Worm (Caenorhabditis elegans) whole organism, late embryonic: ENCODE results near the gene nlp-41.

ENCODE experiments used
- K02D7.2 ChIP-seq: sonication (generic microtip); optimal IDR thresholded peaks from 2 replicates; lab custom pipeline; 2017; ENCODE audit warnings: mild to moderate bottlenecking, missing genetic modification characterization, missing compliant biosample characterization
- K09A11.1 ChIP-seq: sonication (generic microtip); optimal IDR thresholded peaks from 2 replicates; lab custom pipeline; 2017; ENCODE audit warnings: antibody characterized with exemption, mild to moderate bottlenecking, missing genetic modification characterization, missing compliant biosample characterization; ENCODE audit not compliant: insufficient read depth
- ahr-1 ChIP-seq: sonication (generic microtip); optimal IDR thresholded peaks from 2 replicates; lab custom pipeline; 2016; ENCODE audit warnings: missing genetic modification characterization, missing compliant biosample characterization
- ama-1 ChIP-seq: fragments of 150-350 bp; optimal IDR thresholded peaks from 2 replicates; lab custom pipeline; 2014
- ceh-18 ChIP-seq: sonication (generic microtip); optimal IDR thresholded peaks from 2 replicates; lab custom pipeline; 2016; ENCODE audit warnings: missing genetic modification characterization, missing compliant biosample characterization
- ceh-19 ChIP-seq: fragments of 200-800 bp; sonication (Bioruptor generic); optimal IDR thresholded peaks from 2 replicates; lab custom pipeline; 2018; ENCODE audit warnings: mild to moderate bottlenecking, missing genetic modification characterization, missing compliant biosample characterization
- ceh-22 ChIP-seq: sonication (generic microtip); optimal IDR thresholded peaks from 2 replicates; lab custom pipeline; 2017; ENCODE audit warnings: missing biosample characterization, missing genetic modification characterization
- ceh-24 ChIP-seq: sonication (generic microtip); optimal IDR thresholded peaks from 2 replicates; lab custom pipeline; 2016; ENCODE audit warnings: mild to moderate bottlenecking, missing genetic modification characterization, missing compliant biosample characterization
- ceh-31 ChIP-seq: sonication (generic microtip); optimal IDR thresholded peaks from 2 replicates; lab custom pipeline; 2016; ENCODE audit warnings: missing genetic modification characterization, missing compliant biosample characterization
- ceh-45 ChIP-seq: fragments of 200-800 bp; sonication (Bioruptor generic); IDR thresholded peaks from 2 replicates; pipeline ENCODE4 v1.3.6; 2022; ENCODE audit warnings: missing genetic modification reagents, missing genetic modification characterization, missing compliant biosample characterization
- ceh-48 ChIP-seq: sonication (generic microtip); optimal IDR thresholded peaks from 2 replicates; lab custom pipeline; 2016; ENCODE audit warnings: missing genetic modification characterization, inconsistent platforms, missing compliant biosample characterization
- che-1 ChIP-seq: sonication (generic microtip); optimal IDR thresholded peaks from 2 replicates; lab custom pipeline; 2016; ENCODE audit warnings: mild to moderate bottlenecking, missing genetic modification characterization, missing compliant biosample characterization
- dve-1 ChIP-seq: sonication (generic microtip); optimal IDR thresholded peaks from 2 replicates; lab custom pipeline; 2017; ENCODE audit warnings: antibody characterized with exemption, mild to moderate bottlenecking, missing genetic modification characterization, missing compliant biosample characterization
- elt-2 ChIP-seq: sonication (generic microtip); optimal IDR thresholded peaks from 2 replicates; lab custom pipeline; 2016; ENCODE audit warnings: missing genetic modification reagents, missing genetic modification characterization, missing compliant biosample characterization
- elt-4 ChIP-seq: sonication (generic microtip); optimal IDR thresholded peaks from 2 replicates; lab custom pipeline; 2016; ENCODE audit warnings: missing genetic modification characterization, missing compliant biosample characterization
- eyg-1 ChIP-seq: sonication (generic microtip); optimal IDR thresholded peaks from 2 replicates; lab custom pipeline; 2016; ENCODE audit warnings: missing genotype, missing genetic modification characterization, missing compliant biosample characterization
- fax-1 ChIP-seq: sonication (generic microtip); optimal IDR thresholded peaks from 2 replicates; lab custom pipeline; 2016; ENCODE audit warnings: missing genotype, missing genetic modification characterization, missing compliant biosample characterization
- hlh-13 ChIP-seq: fragments of 200-800 bp; sonication (Bioruptor generic); optimal IDR thresholded peaks from 2 replicates; lab custom pipeline; 2018; ENCODE audit warnings: mild to moderate bottlenecking, missing genetic modification characterization, missing compliant biosample characterization
- hlh-30 ChIP-seq: sonication (generic microtip); optimal IDR thresholded peaks from 2 replicates; lab custom pipeline; 2017; ENCODE audit warnings: antibody characterized with exemption, missing genetic modification characterization, missing compliant biosample characterization; ENCODE audit not compliant: insufficient read depth
- hlh-6 ChIP-seq: sonication (generic microtip); optimal IDR thresholded peaks from 2 replicates; lab custom pipeline; 2016; ENCODE audit warnings: missing genotype, missing genetic modification characterization, missing compliant biosample characterization
- hlh-8 ChIP-seq: sonication (generic microtip); optimal IDR thresholded peaks from 2 replicates; lab custom pipeline; 2016; ENCODE audit warnings: missing genotype, missing genetic modification characterization, missing compliant biosample characterization
- lim-6 ChIP-seq: sonication (generic microtip); optimal IDR thresholded peaks from 2 replicates; lab custom pipeline; 2016; ENCODE audit warnings: missing genetic modification characterization, missing compliant biosample characterization
- mec-3 ChIP-seq: sonication (generic microtip); optimal IDR thresholded peaks from 2 replicates; lab custom pipeline; 2016; ENCODE audit warnings: borderline replicate concordance, missing genetic modification characterization, missing compliant biosample characterization
- nfya-1 ChIP-seq: sonication (generic microtip); optimal IDR thresholded peaks from 2 replicates; lab custom pipeline; 2017; ENCODE audit warnings: missing genetic modification characterization, mild to moderate bottlenecking, missing compliant biosample characterization, antibody characterized with exemption, moderate library complexity
- nhr-11 ChIP-seq: fragments of 150-350 bp; optimal IDR thresholded peaks from 2 replicates; lab custom pipeline; 2014; ENCODE audit warnings: missing biosample characterization, missing genetic modification characterization
- nhr-232 ChIP-seq: sonication (generic microtip); optimal IDR thresholded peaks from 2 replicates; lab custom pipeline; 2016; ENCODE audit warnings: missing genetic modification characterization, missing compliant biosample characterization
- npax-4 ChIP-seq: sonication (generic microtip); optimal IDR thresholded peaks from 2 replicates; lab custom pipeline; 2016; ENCODE audit warnings: missing genetic modification characterization, missing compliant biosample characterization
- pag-3 ChIP-seq: sonication (generic microtip); optimal IDR thresholded peaks from 2 replicates; lab custom pipeline; 2016; ENCODE audit warnings: missing compliant biosample characterization, missing genetic modification characterization, borderline replicate concordance
- pha-2 ChIP-seq: sonication (generic microtip); optimal IDR thresholded peaks from 2 replicates; lab custom pipeline; 2017; ENCODE audit warnings: mild to moderate bottlenecking, missing genetic modification characterization, missing compliant biosample characterization
- pha-4 ChIP-seq: fragments of 150-350 bp; optimal IDR thresholded peaks from 2 replicates; lab custom pipeline; 2018; ENCODE audit warnings: missing biosample characterization, missing genetic modification reagents, missing genetic modification characterization
- rnt-1 ChIP-seq: sonication (generic microtip); optimal IDR thresholded peaks from 2 replicates; lab custom pipeline; 2016; ENCODE audit warnings: missing genetic modification characterization, missing compliant biosample characterization
- sox-2 ChIP-seq: fragments of 200-800 bp; sonication (Bioruptor generic); IDR thresholded peaks from 2 replicates; pipeline ENCODE4 v1.3.6; 2022; ENCODE audit warnings: missing genetic modification reagents, missing genetic modification characterization, missing compliant biosample characterization
- sox-4 ChIP-seq: sonication (generic microtip); optimal IDR thresholded peaks from 2 replicates; lab custom pipeline; 2017; ENCODE audit warnings: mild to moderate bottlenecking, missing genetic modification characterization, inconsistent platforms, missing compliant biosample characterization
- syd-9 ChIP-seq: sonication (generic microtip); optimal IDR thresholded peaks from 2 replicates; lab custom pipeline; 2016; ENCODE audit warnings: mild to moderate bottlenecking, missing genetic modification characterization, moderate library complexity, missing compliant biosample characterization
- ttx-3 ChIP-seq: sonication (generic microtip); optimal IDR thresholded peaks from 2 replicates; lab custom pipeline; 2016; ENCODE audit warnings: missing genetic modification reagents, missing genetic modification characterization, missing compliant biosample characterization
- unc-3 ChIP-seq, 2 experiments: fragments of 200-800 bp in 1 of 2; sonication (Bioruptor generic) in 1 of 2; sonication (generic microtip) in 1 of 2; conservative IDR thresholded peaks in 1 of 2; optimal IDR thresholded peaks in 1 of 2; 2 replicates each; pipeline versions ENCODE4 v1.3.6 to Lab custom; 2016 to 2022; ENCODE audit warnings: missing compliant biosample characterization in 2 of 2, missing genetic modification characterization in 2 of 2, missing genetic modification reagents in 1 of 2
- unc-42 ChIP-seq: sonication (generic microtip); optimal IDR thresholded peaks from 2 replicates; lab custom pipeline; 2016; ENCODE audit warnings: missing genotype, missing genetic modification characterization, missing compliant biosample characterization
- zip-5 ChIP-seq: sonication (generic microtip); optimal IDR thresholded peaks from 2 replicates; lab custom pipeline; 2016; ENCODE audit warnings: missing genetic modification characterization, missing compliant biosample characterization
- ztf-16 ChIP-seq: sonication (generic microtip); optimal IDR thresholded peaks from 2 replicates; lab custom pipeline; 2017; ENCODE audit warnings: missing genetic modification characterization, missing compliant biosample characterization

Gene nlp-41

DNA sequence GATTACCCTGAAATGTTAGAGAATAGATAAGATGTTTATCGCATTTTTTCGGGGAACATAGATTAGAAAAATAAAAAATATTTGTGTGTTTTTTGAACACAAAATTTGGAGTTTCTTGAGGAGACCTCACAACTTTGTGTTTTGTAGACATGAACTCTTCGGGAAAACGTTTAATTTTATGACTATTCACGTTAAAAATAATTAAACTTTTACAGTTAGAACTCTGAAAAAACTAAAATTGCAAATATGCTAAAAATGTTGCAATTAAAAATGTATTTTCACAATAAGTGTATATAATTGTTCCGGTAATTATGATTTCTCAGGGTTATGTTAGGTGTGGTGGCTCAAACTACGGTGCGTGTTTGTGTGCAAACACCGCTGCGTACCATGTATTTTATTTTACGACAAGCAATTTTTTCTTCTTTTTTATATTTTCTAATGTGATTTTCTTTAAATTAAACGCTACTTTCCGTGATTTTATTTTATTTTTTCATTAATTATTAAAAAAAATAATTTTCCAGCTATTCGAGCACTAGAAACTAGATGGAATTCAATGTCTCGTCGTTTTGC lies 22.4 kb upstream of the nlp-41 start, which contains the start of the genes F57C2.5 and spat-1 (continued):
- TF ChIP-seq unc-42 (tag; lab: Kevin White, UChicago) = peak; percentile 86
- TF ChIP-seq ceh-48 (tag; lab: Kevin White, UChicago) = no peak
- peak; percentile 96 for TF ChIP-seq hlh-8 (tag; lab: Kevin White, UChicago)
- TF ChIP-seq ceh-19 (GFP tag; lab: Kevin White, UChicago) = peak; percentile 64
- peak; percentile 51 for TF ChIP-seq che-1 (tag; lab: Kevin White, UChicago)
- no peak for TF ChIP-seq ceh-22
- peak; percentile 53 for TF ChIP-seq ceh-24 (tag; lab: Kevin White, UChicago)
- TF ChIP-seq K02D7.2 (tag; lab: Kevin White, UChicago) = no peak
- peak; percentile 94 for TF ChIP-seq fax-1
- TF ChIP-seq ceh-45 (GFP tag; lab: Robert Waterston, UW) = no peak
- TF ChIP-seq ama-1 = no peak
- TF ChIP-seq nhr-232 (tag; lab: Kevin White, UChicago) = no peak
- no peak for TF ChIP-seq dve-1 (tag; lab: Kevin White, UChicago)
- peak; percentile 93 for TF ChIP-seq lim-6
- peak; percentile 49 for TF ChIP-seq ttx-3 (tag; lab: Kevin White, UChicago)
- peak; percentile 68 for TF ChIP-seq nfya-1 (tag; lab: Kevin White, UChicago)
- peak; percentile 92 for TF ChIP-seq rnt-1 (tag; lab: Kevin White, UChicago)

ce11 chrII:14534000-14534399 lies 16.7 kb upstream of the nlp-41 start, which contains the start of gene C04H5.1:
Gene C04H5.1, plus strand, starts transcription at chrII:14534300.
- TF ChIP-seq ceh-19 (GFP tag; lab: Kevin White, UChicago) = no peak
- TF ChIP-seq hlh-6 (tag; lab: Kevin White, UChicago) = no peak
- TF ChIP-seq pha-4 (tag; lab: Kevin White, UChicago) = no peak
- TF ChIP-seq eyg-1 (tag; lab: Kevin White, UChicago) = no peak

- TF ChIP-seq ama-1 (no peak), hlh-13 (GFP tag; lab: Kevin White, UChicago) (no peak), zip-5 (tag; lab: Kevin White, UChicago) (no peak), ceh-48 (tag; lab: Kevin White, UChicago) (no peak), K09A11.1 (tag; lab: Kevin White, UChicago) (no peak), hlh-30 (tag; lab: Kevin White, UChicago) (no peak), syd-9 (tag; lab: Kevin White, UChicago) (no peak), mec-3 (tag; lab: Kevin White, UChicago) (no peak), rnt-1 (tag; lab: Kevin White, UChicago) (no peak), elt-4 (tag; lab: Kevin White, UChicago) (no peak), ceh-31 (no peak), ceh-18 (tag; lab: Kevin White, UChicago) (no peak), npax-4 (no peak), eyg-1 (tag; lab: Kevin White, UChicago) (no peak), sox-2 (GFP tag; lab: Robert Waterston, UW) (no peak)
Measured at ce11 chrII:14537728-14538127, 13.0 kb upstream of the nlp-41 start, which contains the start of the genes clec-147 and C04H5.7. Gene clec-147, minus strand, starts transcription at chrII:14537828. Gene C04H5.7, plus strand, starts transcription at chrII:14537946.

DNA sequence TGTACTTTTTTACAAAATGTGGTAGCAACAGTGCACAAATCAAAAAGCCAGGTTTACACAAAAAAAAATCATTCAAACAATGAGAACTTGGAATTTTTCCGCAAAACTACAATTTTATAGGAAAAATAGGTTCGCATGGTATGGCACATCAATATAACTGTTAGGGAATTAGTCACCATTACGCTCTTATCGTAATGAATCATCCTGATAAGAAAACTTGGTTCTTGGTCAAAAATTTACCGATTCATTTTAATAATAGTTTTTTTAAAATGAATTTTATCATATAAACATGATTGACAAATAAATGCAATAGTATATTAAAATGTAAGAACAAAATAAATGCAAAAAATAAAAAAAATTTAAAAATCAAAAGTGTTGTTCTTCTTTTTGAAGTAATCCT lies 10.2 kb upstream of the nlp-41 start:
- TF ChIP-seq elt-2 (tag; lab: Kevin White, UChicago) (peak; percentile 44), sox-4 (no peak)

ce11 chrII:14548691-14549090 lies 2.0 kb upstream of the nlp-41 start, which contains the start of gene gcy-29:
Gene gcy-29, minus strand, starts transcription at chrII:14548791.
- TF ChIP-seq pag-3 (no peak), elt-4 (tag; lab: Kevin White, UChicago) (no peak), ttx-3 (tag; lab: Kevin White, UChicago) (no peak), unc-3 (GFP tag; conservative IDR thresholded peaks at IDR 0.05; lab: Robert Waterston, UW) (no peak), unc-3 (tag; optimal IDR thresholded peaks at IDR 0.05; lab: Kevin White, UChicago) (no peak), ahr-1 (tag; lab: Kevin White, UChicago) (no peak), npax-4 (no peak), K02D7.2 (tag; lab: Kevin White, UChicago) (no peak), ceh-18 (tag; lab: Kevin White, UChicago) (no peak), fax-1 (no peak), che-1 (tag; lab: Kevin White, UChicago) (no peak), nhr-11 (tag; lab: Kevin White, UChicago) (no peak), rnt-1 (tag; lab: Kevin White, UChicago) (no peak), ztf-16 (tag; lab: Kevin White, UChicago) (no peak), pha-2 (tag; lab: Kevin White, UChicago) (no peak), nhr-232 (tag; lab: Kevin White, UChicago) (no peak), unc-42 (tag; lab: Kevin White, UChicago) (no peak), dve-1 (tag; lab: Kevin White, UChicago) (no peak), ceh-31 (no peak)
